Fruit fly (Drosophila melanogaster): ENCODE data around the gene CG13842.
A peak's percentile ranks its signal among the peaks of the same experiment; 100 is the strongest.

Gene CG13842

DNA sequence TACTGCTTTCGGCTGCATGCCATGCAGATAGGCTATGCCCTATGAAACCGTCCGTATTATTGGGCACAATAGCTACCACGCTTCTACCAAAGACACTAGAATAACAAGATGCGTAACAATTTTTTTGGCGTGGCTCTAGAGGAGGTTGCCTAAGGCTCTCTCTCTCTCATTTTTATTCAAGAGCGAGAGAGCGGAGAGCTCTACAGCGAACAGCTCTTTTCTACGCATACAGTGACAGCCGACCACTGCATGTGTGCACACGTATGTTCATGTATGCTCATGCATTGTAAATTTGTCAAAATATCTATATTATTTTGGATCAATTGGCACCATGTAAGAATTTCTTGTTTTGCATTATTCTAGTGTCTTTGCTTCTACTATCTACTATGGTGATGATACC, 25.9 kb upstream of the CG13842 start:
- TF ChIP-seq CG17801 (GFP tag; optimal IDR thresholded peaks at IDR 0.05; ENCODE audit: partially characterized antibody): no peak

DNA sequence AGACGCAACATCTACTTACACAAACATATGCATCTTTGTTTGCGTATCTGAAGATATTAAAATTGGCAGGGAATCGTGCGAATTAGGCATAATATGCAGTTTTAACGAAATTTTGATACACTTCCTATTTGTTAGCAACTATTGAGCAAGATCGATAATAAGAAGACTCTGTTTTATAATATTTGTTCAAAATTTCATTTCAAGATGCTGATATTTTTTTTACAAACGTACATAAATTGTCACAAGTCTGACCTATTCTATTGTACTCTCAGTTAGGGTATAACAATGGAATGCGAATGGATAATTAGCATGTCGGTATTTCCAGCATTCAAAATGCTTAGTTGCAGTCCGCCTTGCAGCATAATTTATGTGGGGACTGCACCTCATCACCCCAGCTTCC, 20.8 kb upstream of the CG13842 start:
- TF ChIP-seq CG17801 (GFP tag; optimal IDR thresholded peaks at IDR 0.05; ENCODE audit: partially characterized antibody): no peak

DNA sequence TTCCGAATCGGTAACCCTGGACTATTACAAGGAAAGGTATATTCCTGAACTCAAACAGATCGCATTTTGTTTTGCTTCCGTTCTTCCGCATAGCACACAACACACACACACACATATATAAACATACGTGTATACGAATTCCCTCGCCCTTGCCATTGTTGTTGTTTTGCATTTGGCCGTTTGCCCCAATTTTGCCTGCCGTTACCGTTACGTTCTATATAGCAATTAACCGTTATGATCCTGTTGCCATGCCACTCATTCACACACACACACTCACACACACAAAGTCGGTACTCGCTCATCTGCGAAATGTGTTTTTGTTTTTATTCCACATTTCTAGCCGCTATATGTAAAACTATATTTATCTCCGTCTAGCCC, 20.4 kb upstream of the CG13842 start:
- no peak for TF ChIP-seq CG17801 (GFP tag; optimal IDR thresholded peaks at IDR 0.05; ENCODE audit: partially characterized antibody)

DNA sequence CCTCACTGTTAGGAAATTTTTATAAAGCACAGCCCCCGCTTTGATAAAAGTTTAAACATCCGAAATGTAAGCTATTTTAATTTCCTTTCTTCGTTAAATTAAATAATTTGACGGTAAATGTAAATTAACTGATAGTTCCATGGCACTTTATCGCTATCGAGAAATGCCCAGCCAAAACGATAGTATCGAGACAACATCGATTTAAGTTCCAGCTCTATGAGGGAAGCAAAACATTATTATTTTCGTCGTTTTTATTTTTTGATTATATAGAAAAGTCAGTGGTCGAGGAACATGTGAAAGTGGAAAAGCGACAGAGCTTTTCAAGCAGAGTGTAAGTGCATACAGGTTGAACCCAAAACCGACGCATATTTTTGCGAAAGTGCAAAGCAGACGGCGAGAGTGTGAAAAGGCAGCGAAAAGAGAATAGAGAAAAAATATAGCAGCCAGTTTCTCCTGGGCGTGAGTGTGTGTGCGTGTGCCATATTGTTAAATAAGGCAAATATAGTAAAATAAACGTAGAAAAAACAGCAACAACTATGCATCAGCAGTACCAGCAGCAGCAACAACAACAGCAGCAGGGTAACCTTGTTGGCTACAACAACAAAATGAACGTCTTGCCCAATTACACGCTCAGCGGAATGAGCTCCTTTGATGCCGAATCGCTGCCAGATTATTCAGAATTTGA, 19.8 kb upstream of the CG13842 start, which contains the start of gene CG45049:
Gene CG45049, plus strand, starts transcription at position 197 of the 685 bp plus-strand sequence.
- no peak for TF ChIP-seq CG17801 (GFP tag; optimal IDR thresholded peaks at IDR 0.05; ENCODE audit: partially characterized antibody)

DNA sequence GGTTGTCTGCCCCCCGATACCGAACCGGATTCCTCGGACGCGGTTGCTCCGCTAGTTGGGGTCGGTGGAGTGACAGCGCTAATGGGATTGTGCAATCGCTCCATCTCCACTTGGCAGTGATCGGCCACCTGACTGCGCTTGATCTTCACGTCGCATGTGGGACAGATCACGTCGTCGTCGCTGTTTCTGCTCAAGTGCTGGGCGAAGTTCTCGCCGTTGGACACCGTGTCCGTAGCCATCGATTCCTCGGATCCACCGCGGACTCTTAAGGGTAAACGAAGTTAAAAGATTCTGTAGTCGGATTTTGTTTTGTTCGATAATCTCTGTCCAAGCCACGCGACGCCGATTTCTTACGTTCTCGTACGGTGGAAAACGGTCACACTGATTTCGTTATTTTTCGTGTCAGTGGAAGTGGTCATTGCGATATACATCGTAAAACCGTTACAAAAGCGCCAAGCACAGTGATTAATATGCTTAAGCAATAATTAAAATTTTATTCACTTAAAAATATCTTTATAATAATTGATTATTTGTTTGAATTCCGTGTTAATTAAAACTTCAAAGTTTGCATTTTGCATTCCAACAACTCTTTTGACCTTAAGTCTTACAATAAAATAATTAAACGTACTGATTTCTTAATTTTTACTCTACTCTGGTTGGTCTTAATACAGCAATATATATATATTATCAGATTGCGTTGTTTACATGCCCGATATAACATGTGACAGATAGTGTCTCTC, 19.1 kb upstream of the CG13842 start, which contains the start of gene RNF220:
Gene RNF220, minus strand, starts transcription at position 384 of the 740 bp plus-strand sequence.
- no peak for TF ChIP-seq CG17801 (GFP tag; optimal IDR thresholded peaks at IDR 0.05; ENCODE audit: partially characterized antibody)

DNA sequence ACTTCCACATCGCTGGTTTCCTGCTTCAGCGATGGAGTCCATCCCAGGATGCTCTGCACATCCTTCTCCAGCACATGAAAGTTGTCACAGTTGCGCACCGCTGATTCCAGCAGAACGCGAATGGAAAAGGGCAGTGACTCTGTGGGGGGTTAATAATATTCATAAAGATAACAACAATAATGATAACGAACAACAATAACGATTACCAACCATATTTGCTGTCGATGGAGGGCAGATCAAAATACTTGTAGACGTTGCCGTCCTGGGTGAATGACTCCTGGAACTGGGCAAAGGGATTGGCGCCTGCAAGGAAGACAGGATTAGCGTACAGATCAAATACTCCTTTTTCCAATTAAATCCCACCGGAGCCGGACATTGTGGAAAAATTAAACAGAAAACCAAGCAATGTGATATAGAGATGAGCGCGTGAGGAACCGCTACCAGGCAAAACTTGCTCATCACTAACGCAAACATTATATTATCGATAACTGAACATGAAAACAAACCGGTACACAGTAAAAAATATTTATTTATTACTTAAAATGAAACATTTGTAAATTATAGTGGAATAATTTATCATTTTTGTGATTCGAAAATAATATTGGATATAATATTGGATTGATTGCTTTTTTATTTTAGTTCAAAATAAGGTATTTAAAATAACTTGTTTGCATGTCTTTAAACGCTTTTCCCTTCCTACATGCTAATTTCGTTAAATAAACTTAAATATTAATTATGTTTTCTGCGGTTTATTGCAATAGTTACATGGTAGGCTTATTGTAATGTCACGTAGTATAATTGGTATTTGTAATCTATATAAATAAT, 17.3 kb upstream of the CG13842 start, which contains the start of gene Irp-1A:
Gene Irp-1A, minus strand, starts transcription at position 439 of the 825 bp plus-strand sequence.
- TF ChIP-seq CG17801 (GFP tag; optimal IDR thresholded peaks at IDR 0.05; ENCODE audit: partially characterized antibody): peak; percentile 66

DNA sequence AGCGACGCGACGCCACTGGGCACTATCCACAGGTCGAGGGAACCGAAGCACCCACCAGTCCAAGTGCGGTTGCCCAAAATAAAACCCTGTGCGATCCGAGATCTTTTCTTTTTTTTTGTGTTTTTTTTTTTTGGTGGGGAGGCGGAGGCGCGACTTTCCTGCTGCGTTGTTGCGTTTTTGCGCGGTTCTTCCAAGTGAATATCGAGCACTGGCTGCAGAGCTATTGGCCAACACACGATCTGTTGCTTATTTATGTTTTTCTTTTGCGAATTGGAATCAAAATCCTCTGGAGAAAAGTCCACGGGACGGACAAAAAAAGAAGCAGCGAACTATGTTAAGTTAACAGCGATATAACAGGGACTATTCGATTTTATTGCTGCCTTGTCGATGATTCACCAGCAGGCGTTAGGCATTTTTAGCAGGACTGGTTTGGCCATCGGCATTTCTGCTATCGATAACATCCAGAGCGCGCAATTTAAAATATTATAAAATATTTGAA, 13.8 kb upstream of the CG13842 start, which contains the start of gene wge:
Gene wge, minus strand, starts transcription at position 343 of the 499 bp plus-strand sequence.
- peak; percentile 57 for TF ChIP-seq CG17801 (GFP tag; optimal IDR thresholded peaks at IDR 0.05; ENCODE audit: partially characterized antibody)

DNA sequence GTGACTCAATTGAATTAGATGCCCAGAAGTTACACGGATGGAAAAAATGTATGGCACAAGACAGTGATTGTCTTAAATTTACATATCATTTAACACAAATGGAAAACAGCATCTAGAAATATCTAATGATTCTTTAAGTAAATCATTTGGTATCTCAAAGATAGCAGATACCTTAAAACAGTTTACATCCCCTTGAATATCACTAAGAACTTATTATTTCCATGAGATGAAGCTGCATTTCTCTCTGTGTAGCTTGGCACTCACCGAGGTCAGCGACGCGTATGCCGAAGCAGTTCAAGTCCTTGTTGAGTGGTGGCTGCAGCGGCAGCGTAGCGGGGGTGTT, 12.5 kb upstream of the CG13842 start:
- no peak for TF ChIP-seq CG17801 (GFP tag; optimal IDR thresholded peaks at IDR 0.05; ENCODE audit: partially characterized antibody)

DNA sequence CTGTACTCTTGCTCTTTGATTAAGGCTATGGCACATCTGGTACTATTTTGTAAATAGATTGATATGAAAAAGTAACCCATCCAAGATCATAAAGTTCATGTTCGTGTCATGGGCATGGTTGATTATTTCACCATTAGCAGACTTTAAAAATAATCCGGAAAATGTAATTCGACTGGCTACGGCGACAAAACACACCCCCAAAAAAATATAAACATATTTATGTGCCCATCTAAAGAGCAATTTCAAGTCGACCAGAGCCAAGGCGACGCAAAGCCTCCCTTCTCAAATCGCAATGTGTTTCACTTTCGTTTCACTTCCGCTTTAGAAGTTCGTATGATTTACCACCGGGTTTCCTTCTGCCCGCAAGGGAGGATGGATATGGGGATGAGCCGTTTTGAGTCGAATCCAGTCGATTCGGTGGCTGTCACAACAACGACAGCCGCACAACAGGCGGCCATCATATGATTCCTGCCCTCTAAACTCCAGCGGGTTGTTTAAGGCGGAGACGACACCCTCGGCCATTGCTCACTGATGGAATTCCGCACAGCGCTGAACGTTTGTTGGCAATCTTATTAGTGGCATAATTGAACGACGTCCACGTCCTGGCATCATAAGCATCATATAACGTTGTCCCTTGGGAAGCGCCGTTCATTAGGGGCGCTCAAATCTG, 12.0 kb upstream of the CG13842 start:
- no peak for TF ChIP-seq CG17801 (GFP tag; optimal IDR thresholded peaks at IDR 0.05; ENCODE audit: partially characterized antibody)

DNA sequence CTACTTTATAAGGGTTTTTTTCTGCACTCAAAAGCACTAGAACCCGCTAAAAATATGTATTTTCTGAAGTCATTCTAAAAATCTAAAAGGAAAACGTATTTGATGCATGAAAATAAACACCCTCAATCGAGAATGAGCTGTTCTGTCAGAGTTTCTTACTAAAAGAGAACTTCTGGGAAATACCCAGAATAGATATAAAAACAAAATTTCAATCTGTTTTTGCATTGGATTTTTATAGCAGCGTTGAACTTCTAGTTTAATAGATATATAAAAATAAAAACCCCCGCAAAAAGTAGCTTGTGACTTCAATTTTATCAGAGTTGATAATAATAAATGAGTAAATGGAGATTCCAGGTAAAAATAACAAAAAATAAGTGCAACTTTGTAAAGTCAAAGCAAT, 11.3 kb upstream of the CG13842 start:
- no peak for TF ChIP-seq CG17801 (GFP tag; optimal IDR thresholded peaks at IDR 0.05; ENCODE audit: partially characterized antibody)

DNA sequence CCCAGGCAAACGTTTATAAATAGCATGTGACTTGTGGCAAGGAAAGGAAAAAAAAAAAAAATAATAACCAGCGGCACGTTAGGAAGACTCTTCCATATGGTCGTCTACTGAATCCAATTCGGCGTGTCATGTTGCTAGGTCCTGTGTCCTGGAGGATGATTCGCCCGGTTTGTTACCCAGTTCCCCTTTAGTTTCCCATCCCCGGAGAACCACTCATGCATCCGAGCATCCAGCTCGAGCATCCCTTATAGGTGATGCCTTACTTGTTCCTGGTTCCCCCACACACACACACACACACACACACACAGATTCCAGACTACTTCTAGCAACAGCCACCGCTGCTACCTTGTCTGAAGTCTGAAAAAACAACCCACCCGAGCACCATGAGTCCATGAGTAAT, 10.8 kb upstream of the CG13842 start:
- TF ChIP-seq CG17801 (GFP tag; optimal IDR thresholded peaks at IDR 0.05; ENCODE audit: partially characterized antibody): no peak

DNA sequence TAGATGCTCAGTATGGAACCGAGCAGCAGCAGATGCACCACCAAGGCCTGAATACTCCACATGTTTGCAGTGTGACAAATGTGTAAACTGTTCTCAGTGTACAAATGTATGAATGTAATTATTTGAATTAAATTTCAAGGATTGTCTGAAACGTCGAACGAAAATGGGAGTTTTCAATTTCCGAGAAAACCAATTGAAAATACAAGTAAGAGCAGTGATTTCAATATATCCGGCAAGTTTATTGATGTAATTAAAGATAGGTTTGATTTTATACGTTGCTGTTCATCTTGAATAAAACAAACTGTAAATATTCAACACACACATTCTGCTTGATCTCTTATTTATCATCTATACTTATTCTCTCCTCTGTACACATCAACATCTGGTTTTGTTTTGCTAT, 3.6 kb upstream of the CG13842 start, which contains the start of gene CG4907:
Gene CG4907, minus strand, starts transcription at position 101 of the 400 bp plus-strand sequence.
- no peak for TF ChIP-seq CG17801 (GFP tag; optimal IDR thresholded peaks at IDR 0.05; ENCODE audit: partially characterized antibody)

DNA sequence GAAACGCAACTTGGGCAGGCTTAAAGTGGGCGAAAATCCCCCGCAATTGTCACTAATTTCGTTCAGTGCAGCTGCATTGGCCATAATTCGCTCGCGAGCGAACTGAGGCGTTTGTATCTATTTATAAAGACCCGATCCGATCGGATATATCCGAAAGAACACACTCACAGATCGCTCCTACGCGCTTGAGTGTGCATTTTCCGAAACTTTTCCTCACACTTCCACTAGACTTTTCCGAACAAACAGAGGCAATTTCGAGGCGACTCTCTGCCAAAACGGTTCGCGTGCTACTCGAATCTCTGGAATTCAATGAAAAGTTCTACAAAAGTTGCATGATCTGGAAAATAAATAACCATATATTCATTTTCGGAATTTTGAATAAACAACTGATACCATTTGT, 5.3 kb downstream of the CG13842 start, which contains the start of the genes CG6972 and CCAP:
Gene CG6972, plus strand, starts transcription at position 215 of the 400 bp plus-strand sequence.
Gene CCAP, minus strand, starts transcription at position 292 of the 400 bp plus-strand sequence.
- TF ChIP-seq CG17801 (GFP tag; optimal IDR thresholded peaks at IDR 0.05; ENCODE audit: partially characterized antibody): no peak

DNA sequence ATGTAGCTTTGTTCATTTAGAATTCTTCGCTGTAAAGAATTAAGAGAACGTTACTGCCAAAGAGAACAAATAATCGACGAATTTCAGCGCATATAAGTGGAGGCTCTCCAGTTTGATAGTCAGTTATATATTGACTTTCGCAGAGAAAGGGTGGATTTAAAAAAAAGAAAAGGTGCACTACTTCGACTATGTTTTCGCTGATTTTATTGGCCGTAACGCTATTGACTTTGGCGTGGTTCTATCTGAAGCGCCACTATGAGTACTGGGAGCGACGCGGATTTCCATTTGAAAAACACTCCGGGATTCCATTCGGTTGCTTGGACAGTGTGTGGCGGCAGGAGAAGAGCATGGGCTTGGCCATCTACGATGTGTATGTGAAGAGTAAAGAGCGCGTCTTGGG, 8.9 kb downstream of the CG13842 start, which contains the start of gene Cyp6d4:
Gene Cyp6d4, plus strand, starts transcription at position 112 of the 400 bp plus-strand sequence.
- TF ChIP-seq CG17801 (GFP tag; optimal IDR thresholded peaks at IDR 0.05; ENCODE audit: partially characterized antibody): no peak
